Fruit fly (Drosophila melanogaster) whole organism, pupa: Measurements from ENCODE around the gene Ir68b.

Source experiments
- CG13204 ChIP-seq: fragments of 200-800 bp; sonication (Bioruptor generic); optimal IDR thresholded peaks from 2 replicates; lab custom pipeline; 2018; ENCODE audit warnings: missing biosample characterization, mild to moderate bottlenecking, missing genetic modification characterization, moderate library complexity
- CG34367 ChIP-seq: fragments of 200-800 bp; sonication (Bioruptor generic); optimal IDR thresholded peaks from 2 replicates; lab custom pipeline; 2018; ENCODE audit warnings: missing biosample characterization, mild to moderate bottlenecking, missing genetic modification characterization
- CG4496 ChIP-seq: fragments of 200-800 bp; sonication (Bioruptor generic); IDR thresholded peaks from 3 replicates; pipeline ENCODE4 v1.3.6; 2022; ENCODE audit warnings: missing biosample characterization, missing genetic modification characterization
- CG8159 ChIP-seq: fragments of 200-800 bp; sonication (Bioruptor generic); optimal IDR thresholded peaks from 3 replicates; lab custom pipeline; 2018; ENCODE audit warnings: missing biosample characterization, mild to moderate bottlenecking, missing genetic modification characterization, moderate library complexity
- EcR ChIP-seq: fragments of 200-800 bp; sonication (Bioruptor generic); optimal IDR thresholded peaks from 3 replicates; lab custom pipeline; 2019; ENCODE audit warnings: missing biosample characterization, missing genetic modification characterization, mild to moderate bottlenecking, moderate library complexity, missing genetic modification reagents
- Pif1A ChIP-seq: fragments of 200-800 bp; sonication (Bioruptor generic); optimal IDR thresholded peaks from 3 replicates; lab custom pipeline; 2016; ENCODE audit warnings: missing biosample characterization, missing genetic modification characterization
- Snoo ChIP-seq: fragments of 200-800 bp; sonication (Bioruptor generic); optimal IDR thresholded peaks from 3 replicates; lab custom pipeline; 2017; ENCODE audit warnings: missing biosample characterization, mild to moderate bottlenecking, missing genetic modification characterization, inconsistent platforms

- TF ChIP-seq CG13204 (GFP tag; lab: Kevin White, UChicago) (no peak), Snoo (no peak), CG34367 (no peak), CG8159 (tag; lab: Kevin White, UChicago) (no peak), Pif1A (GFP tag; lab: Kevin White, UChicago) (no peak), EcR (GFP tag; lab: Kevin White, UChicago) (no peak), CG4496 (GFP tag; lab: Robert Waterston, UW) (no peak)
Observed at dm6 chr3L:12083092-12083680, 44.0 kb downstream of the Ir68b start.
